Fruit fly (Drosophila melanogaster): ENCODE measurements around the gene CG42750.

CG42750 gene

DNA sequence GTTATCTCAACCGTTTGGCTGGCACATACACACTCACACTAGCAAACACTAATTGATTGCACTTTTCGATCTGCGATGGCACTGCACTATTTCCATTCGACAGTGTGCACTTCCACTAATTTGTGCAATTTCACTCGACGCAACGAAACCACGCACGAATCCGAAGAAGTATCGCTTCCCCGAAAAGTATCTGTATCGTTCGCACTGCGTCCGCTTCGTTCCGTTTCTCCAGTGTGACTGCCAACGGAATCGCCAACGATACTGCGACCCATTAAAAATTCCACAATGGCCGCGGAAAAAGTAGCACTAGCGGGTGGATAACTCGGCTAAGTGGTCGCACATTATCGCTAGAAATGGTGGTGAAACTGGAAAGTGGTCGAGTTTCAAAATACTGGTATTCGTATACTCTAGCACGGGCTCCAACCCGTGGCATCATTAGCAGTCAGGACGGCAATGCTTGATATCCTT is 123.4 kb downstream of the CG42750 start, which contains the start of gene Socs36E (continued):
- no peak for TF ChIP-seq ab (GFP tag; optimal IDR thresholded peaks at IDR 0.05)
- TF ChIP-seq twi (tag; optimal IDR thresholded peaks at IDR 0.05) = peak; percentile 29
- peak; percentile 97 for TF ChIP-seq Hr3 (GFP tag; optimal IDR thresholded peaks at IDR 0.05)
- TF ChIP-seq CG17802 (tag; optimal IDR thresholded peaks at IDR 0.05) = peak; percentile 26
- no peak for TF ChIP-seq fu2 (GFP tag; optimal IDR thresholded peaks at IDR 0.05)
- TF ChIP-seq gce (GFP tag; IDR thresholded peaks at IDR 0.05) = peak; percentile 53; the same call in 1 of the 3 replicates
- TF ChIP-seq Ets65A (GFP tag) = no peak
- TF ChIP-seq CHES-1-like (GFP tag; optimal IDR thresholded peaks at IDR 0.05) = peak; percentile 49
- TF ChIP-seq Opbp (GFP tag; IDR thresholded peaks at IDR 0.05; ENCODE audit: partially characterized antibody) = peak; percentile 72
- TF ChIP-seq CG12071 (GFP tag; optimal IDR thresholded peaks at IDR 0.05) = no peak
- peak; percentile 93 for TF ChIP-seq CG33213 (GFP tag; optimal IDR thresholded peaks at IDR 0.05)
- no peak for TF ChIP-seq wor (GFP tag; IDR thresholded peaks at IDR 0.05)
- TF ChIP-seq Deaf1 (tag; optimal IDR thresholded peaks at IDR 0.05) = peak; percentile 82
- TF ChIP-seq CG15601 (tag; optimal IDR thresholded peaks at IDR 0.05) = peak; percentile 38
- TF ChIP-seq Gug (GFP tag; IDR thresholded peaks at IDR 0.05) = no peak; the same call in 3 of the 4 replicates
- TF ChIP-seq CG12155 (GFP tag; optimal IDR thresholded peaks at IDR 0.05) = no peak
- TF ChIP-seq CG17186 (GFP tag; optimal IDR thresholded peaks at IDR 0.05) = peak; percentile 87
- TF ChIP-seq Tbp (GFP tag; optimal IDR thresholded peaks at IDR 0.05) = peak; percentile 27
- TF ChIP-seq CG2116 (GFP tag; optimal IDR thresholded peaks at IDR 0.05) = peak; percentile 68
- peak; percentile 86; the same call in 2 of the 4 replicates for TF ChIP-seq chinmo (GFP tag; IDR thresholded peaks at IDR 0.05; ENCODE audit: partially characterized antibody)
- TF ChIP-seq CG5245 (GFP tag; optimal IDR thresholded peaks at IDR 0.05) = no peak
- no peak for TF ChIP-seq tio (GFP tag; optimal IDR thresholded peaks at IDR 0.05)
- peak; percentile 42; the same call in 1 of the 2 replicates for TF ChIP-seq inv (GFP tag; IDR thresholded peaks at IDR 0.05; ENCODE audit: partially characterized antibody)
- TF ChIP-seq br (optimal IDR thresholded peaks at IDR 0.05) = no peak
- no peak for TF ChIP-seq Hey (tag; optimal IDR thresholded peaks at IDR 0.05)
- TF ChIP-seq CG18599 (GFP tag; optimal IDR thresholded peaks at IDR 0.05) = no peak
- no peak for TF ChIP-seq Asciz (GFP tag; optimal IDR thresholded peaks at IDR 0.05)
- no peak for TF ChIP-seq cato (GFP tag; optimal IDR thresholded peaks at IDR 0.05; ENCODE audit: borderline replicate concordance)
- TF ChIP-seq CG10979 (tag; optimal IDR thresholded peaks at IDR 0.05) = peak; percentile 0
- TF ChIP-seq CG12659 (GFP tag; optimal IDR thresholded peaks at IDR 0.05) = peak; percentile 50
- TF ChIP-seq croc (GFP tag; conservative IDR thresholded peaks at IDR 0.05) = no peak
- no peak for TF ChIP-seq lmd (GFP tag; IDR thresholded peaks at IDR 0.05)
- TF ChIP-seq CG4404 (GFP tag; IDR thresholded peaks at IDR 0.05) = no peak
- TF ChIP-seq CG9437 (GFP tag; optimal IDR thresholded peaks at IDR 0.05) = peak; percentile 7
- TF ChIP-seq CG6854 (GFP tag; optimal IDR thresholded peaks at IDR 0.05) = no peak
- TF ChIP-seq TFAM (GFP tag; optimal IDR thresholded peaks at IDR 0.05) = no peak
- peak; percentile 38 for TF ChIP-seq CG4617 (GFP tag; optimal IDR thresholded peaks at IDR 0.05; ENCODE audit: borderline replicate concordance)
- TF ChIP-seq CG1832 (GFP tag; optimal IDR thresholded peaks at IDR 0.05) = no peak
- peak; percentile 36 for TF ChIP-seq disco-r (GFP tag; optimal IDR thresholded peaks at IDR 0.05)
- TF ChIP-seq luna (GFP tag; optimal IDR thresholded peaks at IDR 0.05) = no peak
- TF ChIP-seq Doc3 (GFP tag; IDR thresholded peaks at IDR 0.05; ENCODE audit: partially characterized antibody) = no peak
- TF ChIP-seq Rfx (GFP tag; IDR thresholded peaks at IDR 0.05) = peak; percentile 59
- no peak for TF ChIP-seq ranshi (GFP tag; IDR thresholded peaks at IDR 0.05)
- TF ChIP-seq Adf1 (GFP tag; IDR thresholded peaks at IDR 0.05) = peak; percentile 23; the same call in 1 of the 2 replicates
- peak; percentile 37 for TF ChIP-seq CG2202 (tag; optimal IDR thresholded peaks at IDR 0.05)
- TF ChIP-seq CG3407 (GFP tag; optimal IDR thresholded peaks at IDR 0.05) = no peak
- TF ChIP-seq Nf-YA (GFP tag; IDR thresholded peaks at IDR 0.05) = no peak
- peak; percentile 59 for TF ChIP-seq sens (GFP tag)
- TF ChIP-seq CG8944 (GFP tag; optimal IDR thresholded peaks at IDR 0.05) = peak; percentile 30
- TF ChIP-seq exex (tag; optimal IDR thresholded peaks at IDR 0.05) = peak; percentile 52
- no peak for TF ChIP-seq tup (GFP tag; optimal IDR thresholded peaks at IDR 0.05)

Data from whole organism, embryonic.